Worm (Caenorhabditis elegans) whole organism, L4 larva: Measurements from ENCODE around the gene trx-1.
A peak's percentile ranks its signal among the peaks of the same experiment; 100 is the strongest.

Experiments
- F26F4.8 ChIP-seq: fragments of 200-800 bp; sonication (Bioruptor generic); conservative IDR thresholded peaks from 2 replicates; pipeline ENCODE4 v1.3.6; 2022; ENCODE audit warnings: missing genetic modification characterization, missing compliant biosample characterization
- F49E8.2 ChIP-seq: sonication (generic microtip); optimal IDR thresholded peaks from 2 replicates; lab custom pipeline; 2016; ENCODE audit warnings: missing compliant biosample characterization, mild to moderate bottlenecking, missing genetic modification characterization, borderline replicate concordance
- R02D3.7 ChIP-seq: fragments of 150-350 bp; sonication (generic microtip); optimal IDR thresholded peaks from 3 replicates; lab custom pipeline; 2014; ENCODE audit warnings: missing biosample characterization, missing genetic modification characterization
- T26A8.4 ChIP-seq: fragments of 200-800 bp; sonication (Bioruptor generic); IDR thresholded peaks from 2 replicates; pipeline ENCODE4 v1.3.6; 2022; ENCODE audit warnings: missing genetic modification characterization, missing compliant biosample characterization
- aha-1 ChIP-seq: fragments of 150-350 bp; peaks from one replicate; lab custom pipeline; 2014; ENCODE audit warnings: missing biosample characterization, missing genetic modification characterization
- aly-2 ChIP-seq: sonication (generic microtip); optimal IDR thresholded peaks from 2 replicates; lab custom pipeline; 2018; ENCODE audit warnings: missing biosample characterization, missing genetic modification characterization
- attf-4 ChIP-seq: sonication (generic microtip); optimal IDR thresholded peaks from 3 replicates; lab custom pipeline; 2017; ENCODE audit warnings: missing biosample characterization, missing genetic modification characterization
- ceh-44 ChIP-seq: fragments of 200-800 bp; sonication (Bioruptor generic); IDR thresholded peaks from 2 replicates; pipeline ENCODE4 v1.3.6; 2022; ENCODE audit warnings: missing genetic modification reagents, missing genetic modification characterization, missing compliant biosample characterization
- ceh-62 ChIP-seq: sonication (generic microtip); optimal IDR thresholded peaks from 2 replicates; lab custom pipeline; 2017; ENCODE audit warnings: missing biosample characterization, missing genetic modification characterization
- ctbp-1 ChIP-seq: fragments of 200-800 bp; sonication (Bioruptor generic); IDR thresholded peaks from 2 replicates; pipeline ENCODE4 v1.3.6; 2022; ENCODE audit warnings: missing genetic modification reagents, missing genetic modification characterization, missing compliant biosample characterization
- daf-12 ChIP-seq: fragments of 150-350 bp; optimal IDR thresholded peaks from 2 replicates; lab custom pipeline; 2014; ENCODE audit warnings: missing biosample characterization, missing genetic modification reagents, missing genetic modification characterization
- dmd-6 ChIP-seq: fragments of 200-800 bp; sonication (Bioruptor generic); IDR thresholded peaks from 2 replicates; pipeline ENCODE4 v1.3.6; 2022; ENCODE audit warnings: missing genetic modification reagents, missing genetic modification characterization, missing compliant biosample characterization
- dmd-9 ChIP-seq: fragments of 200-800 bp; sonication (Bioruptor generic); IDR thresholded peaks from 2 replicates; pipeline ENCODE4 v1.3.6; 2022; ENCODE audit warnings: missing genetic modification reagents, missing genetic modification characterization, missing compliant biosample characterization
- dpl-1 ChIP-seq: fragments of 150-350 bp; optimal IDR thresholded peaks from 2 replicates; lab custom pipeline; 2014; ENCODE audit warnings: missing biosample characterization, missing genetic modification reagents, missing genetic modification characterization
- egl-27 ChIP-seq: sonication (generic microtip); optimal IDR thresholded peaks from 3 replicates; lab custom pipeline; 2017; ENCODE audit warnings: missing biosample characterization, missing genetic modification reagents, missing genetic modification characterization
- fos-1 ChIP-seq: fragments of 150-350 bp; optimal IDR thresholded peaks from 2 replicates; lab custom pipeline; 2014; ENCODE audit warnings: missing biosample characterization, missing genetic modification characterization
- hif-1 ChIP-seq, 2 experiments: sonication (generic microtip); optimal IDR thresholded peaks; 2 replicates each; lab custom pipeline; 2016 to 2017; ENCODE audit warnings: missing compliant biosample characterization in 2 of 2, missing genetic modification characterization in 2 of 2, missing genetic modification reagents in 2 of 2, missing genotype in 2 of 2, mild to moderate bottlenecking in 1 of 2
- hlh-11 ChIP-seq: fragments of 200-800 bp; sonication (Bioruptor generic); optimal IDR thresholded peaks from 2 replicates; lab custom pipeline; 2018; ENCODE audit warnings: mild to moderate bottlenecking, missing genetic modification characterization, missing compliant biosample characterization
- hmg-1.1 ChIP-seq: fragments of 200-800 bp; sonication (Bioruptor generic); IDR thresholded peaks from 2 replicates; pipeline ENCODE4 v1.3.6; 2022; ENCODE audit warnings: missing genetic modification reagents, missing genetic modification characterization, missing compliant biosample characterization
- lim-7 ChIP-seq: fragments of 200-800 bp; sonication (Bioruptor generic); IDR thresholded peaks from 2 replicates; pipeline ENCODE4 v1.3.6; 2022; ENCODE audit warnings: missing genetic modification characterization, missing compliant biosample characterization
- lin-15B ChIP-seq: fragments of 150-350 bp; sonication (generic microtip); optimal IDR thresholded peaks from 3 replicates; lab custom pipeline; 2014; ENCODE audit warnings: missing biosample characterization, missing genetic modification characterization
- lin-38 ChIP-seq: fragments of 200-800 bp; sonication (Bioruptor generic); IDR thresholded peaks from 2 replicates; pipeline ENCODE4 v1.3.6; 2022; ENCODE audit warnings: missing genetic modification reagents, missing genetic modification characterization, missing compliant biosample characterization
- lsy-2 ChIP-seq, 2 experiments: fragments of 150-350 bp in 1 of 2; sonication (generic microtip) in 1 of 2; optimal IDR thresholded peaks; 2 replicates each; lab custom pipeline; 2014 to 2017; ENCODE audit warnings: missing biosample characterization in 2 of 2, missing genetic modification characterization in 2 of 2
- mep-1 ChIP-seq: fragments of 150-350 bp; sonication (generic microtip); optimal IDR thresholded peaks from 3 replicates; lab custom pipeline; 2014; ENCODE audit warnings: missing biosample characterization, missing genetic modification characterization
- mes-2 ChIP-seq: sonication (generic microtip); optimal IDR thresholded peaks from 2 replicates; lab custom pipeline; 2016; ENCODE audit warnings: missing genotype, mild to moderate bottlenecking, missing genetic modification characterization, missing compliant biosample characterization; ENCODE audit not compliant: poor library complexity, severe bottlenecking
- mxl-3 ChIP-seq: fragments of 200-800 bp; sonication (Bioruptor generic); optimal IDR thresholded peaks from 2 replicates; lab custom pipeline; 2018; ENCODE audit warnings: mild to moderate bottlenecking, missing genetic modification characterization, missing compliant biosample characterization
- nhr-11 ChIP-seq: fragments of 150-350 bp; optimal IDR thresholded peaks from 2 replicates; lab custom pipeline; 2014; ENCODE audit warnings: missing biosample characterization, missing genetic modification characterization
- nhr-237 ChIP-seq: sonication (generic microtip); optimal IDR thresholded peaks from 2 replicates; lab custom pipeline; 2017; ENCODE audit warnings: missing biosample characterization, missing genetic modification characterization
- nhr-28 ChIP-seq: fragments of 150-350 bp; optimal IDR thresholded peaks from 2 replicates; lab custom pipeline; 2014; ENCODE audit warnings: missing biosample characterization, missing genetic modification characterization
- nhr-41 ChIP-seq: fragments of 200-800 bp; sonication (Bioruptor generic); IDR thresholded peaks from 2 replicates; pipeline ENCODE4 v1.3.6; 2022; ENCODE audit warnings: missing genetic modification reagents, missing genetic modification characterization, missing compliant biosample characterization
- nhr-6 ChIP-seq: fragments of 150-350 bp; optimal IDR thresholded peaks from 2 replicates; lab custom pipeline; 2014; ENCODE audit warnings: missing biosample characterization, missing genetic modification characterization
- php-3 ChIP-seq: fragments of 200-800 bp; sonication (Bioruptor generic); IDR thresholded peaks from 2 replicates; pipeline ENCODE4 v1.3.6; 2022; ENCODE audit warnings: missing genetic modification reagents, missing genetic modification characterization, missing compliant biosample characterization
- pqm-1 ChIP-seq: sonication (generic microtip); optimal IDR thresholded peaks from 2 replicates; lab custom pipeline; 2017; ENCODE audit warnings: missing biosample characterization, missing genetic modification characterization
- rbr-2 ChIP-seq: sonication (generic microtip); optimal IDR thresholded peaks from 2 replicates; lab custom pipeline; 2016; ENCODE audit warnings: missing genotype, missing genetic modification characterization, missing compliant biosample characterization
- saeg-2 ChIP-seq: fragments of 200-800 bp; sonication (Bioruptor generic); IDR thresholded peaks from 2 replicates; pipeline ENCODE4 v1.3.6; 2022; ENCODE audit warnings: missing genetic modification reagents, missing genetic modification characterization, missing compliant biosample characterization
- set-16 ChIP-seq: fragments of 200-800 bp; sonication (Bioruptor generic); IDR thresholded peaks from 2 replicates; pipeline ENCODE4 v1.3.6; 2022; ENCODE audit warnings: missing genetic modification reagents, missing genetic modification characterization, missing compliant biosample characterization
- skn-1 ChIP-seq: fragments of 150-350 bp; optimal IDR thresholded peaks from 2 replicates; lab custom pipeline; 2014; ENCODE audit warnings: missing biosample characterization, missing genetic modification characterization
- spr-1 ChIP-seq: sonication (generic microtip); optimal IDR thresholded peaks from 2 replicates; lab custom pipeline; 2016; ENCODE audit warnings: mild to moderate bottlenecking, missing genetic modification characterization, missing compliant biosample characterization
- tag-97 ChIP-seq: fragments of 200-800 bp; sonication (Bioruptor generic); IDR thresholded peaks from 2 replicates; pipeline ENCODE4 v1.3.6; 2022; ENCODE audit warnings: missing genetic modification characterization, missing compliant biosample characterization
- tra-1 ChIP-seq: fragments of 200-800 bp; sonication (Bioruptor generic); IDR thresholded peaks from 2 replicates; pipeline ENCODE4 v1.3.6; 2022; ENCODE audit warnings: missing genetic modification reagents, missing genetic modification characterization, missing compliant biosample characterization
- unc-130 ChIP-seq: sonication (generic microtip); optimal IDR thresholded peaks from 2 replicates; lab custom pipeline; 2016; ENCODE audit warnings: missing genetic modification reagents, missing genetic modification characterization, missing compliant biosample characterization
- unc-62 ChIP-seq, 3 experiments: fragments of 150-350 bp in 1 of 3; sonication (generic microtip); optimal IDR thresholded peaks in 2 of 3; peaks in 1 of 3; 1 replicate in 1 of 3; 2 replicates in 2 of 3; lab custom pipeline; 2014 to 2017; ENCODE audit warnings: missing biosample characterization in 3 of 3, missing genetic modification characterization in 3 of 3, missing genetic modification reagents in 3 of 3, missing genotype in 1 of 3
- vab-7 ChIP-seq: fragments of 200-800 bp; sonication (Bioruptor generic); IDR thresholded peaks from 2 replicates; pipeline ENCODE4 v1.3.6; 2022; ENCODE audit warnings: missing genetic modification reagents, missing genetic modification characterization, missing compliant biosample characterization
- zag-1 ChIP-seq: fragments of 150-350 bp; optimal IDR thresholded peaks from 2 replicates; lab custom pipeline; 2014; ENCODE audit warnings: missing biosample characterization, missing genetic modification characterization

Gene trx-1

ce11 chrII:7709301-7709754 is 44.1 kb downstream of the trx-1 start, which contains the start of gene sre-1:
Gene sre-1 (plus strand): TSS chrII:7709704.
- TF ChIP-seq hmg-1.1 (no peak), rbr-2 (no peak), set-16 (no peak), nhr-237 (tag; lab: Kevin White, UChicago) (no peak), aly-2 (tag; lab: Kevin White, UChicago) (no peak), nhr-11 (tag; lab: Kevin White, UChicago) (no peak), pqm-1 (tag; lab: Kevin White, UChicago) (no peak), tag-97 (GFP tag; lab: Robert Waterston, UW) (no peak), lin-15B (tag; lab: Kevin White, UChicago) (no peak), R02D3.7 (tag; lab: Kevin White, UChicago) (no peak), ceh-62 (tag; lab: Kevin White, UChicago) (no peak), F26F4.8 (GFP tag; lab: Robert Waterston, UW) (no peak), attf-4 (tag; lab: Kevin White, UChicago) (no peak)

DNA sequence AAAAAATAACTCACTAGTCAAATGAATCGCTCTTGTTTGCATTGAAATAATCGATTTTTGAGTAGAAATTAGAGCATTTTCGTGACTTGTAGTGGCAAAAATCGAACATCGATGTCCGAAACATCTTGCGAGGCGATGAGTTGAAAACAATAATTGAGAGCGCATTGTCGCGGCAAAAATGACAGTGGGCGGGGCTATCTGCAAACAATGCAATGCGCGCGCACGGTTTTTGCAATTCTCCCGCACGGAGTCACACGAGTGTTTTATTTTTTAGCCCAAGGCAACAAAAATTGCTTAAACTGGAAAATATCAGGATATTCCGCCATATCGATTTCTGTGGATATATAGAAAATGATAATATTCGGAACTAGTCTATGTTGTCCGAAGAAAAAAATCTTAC is 44.9 kb downstream of the trx-1 start, which contains the start of gene B0495.9:
TSS of gene B0495.9 (minus strand) at position 171 of the 400 bp plus-strand sequence.
- TF ChIP-seq saeg-2 = no peak
- TF ChIP-seq R02D3.7 (tag; lab: Kevin White, UChicago) = no peak
- peak; percentile 47; the same call in 1 of the 2 replicates for TF ChIP-seq T26A8.4
- peak; percentile 21 for TF ChIP-seq nhr-6 (tag; lab: Kevin White, UChicago)
- TF ChIP-seq dpl-1 (GFP tag; lab: Kevin White, UChicago) = peak; percentile 43
- no peak for TF ChIP-seq ceh-44 (GFP tag; lab: Robert Waterston, UW)
- no peak for TF ChIP-seq aha-1 (tag; lab: Kevin White, UChicago)
- peak in 1 of 2 experiments; percentile 21 for TF ChIP-seq unc-62 (GFP tag; optimal IDR thresholded peaks at IDR 0.05 in 1 of 2; lab: Kevin White, UChicago)
- TF ChIP-seq unc-62 (tag; optimal IDR thresholded peaks at IDR 0.05; lab: Kevin White, UChicago) = no peak
- no peak for TF ChIP-seq skn-1 (tag; lab: Kevin White, UChicago)
- TF ChIP-seq lin-38 = peak; percentile 68
- peak; percentile 49 for TF ChIP-seq mep-1 (tag; lab: Kevin White, UChicago)
- TF ChIP-seq fos-1 (tag; lab: Kevin White, UChicago) = no peak
- peak; percentile 92 for TF ChIP-seq mes-2 (tag; lab: Kevin White, UChicago)
- TF ChIP-seq dmd-6 = peak; percentile 33; the same call in 1 of the 2 replicates
- peak; percentile 48 for TF ChIP-seq spr-1 (tag; lab: Kevin White, UChicago)
- TF ChIP-seq tra-1 (GFP tag; lab: Robert Waterston, UW) = 0 out of 2 replicates have a peak, but pooled peaks have one; percentile 19
- TF ChIP-seq lin-15B (tag; lab: Kevin White, UChicago) = no peak
- peak in 1 of 2 experiments; percentile 52 for TF ChIP-seq lsy-2 (tag; optimal IDR thresholded peaks at IDR 0.05; lab: Kevin White, UChicago)
- TF ChIP-seq hmg-1.1 = peak; percentile 61; the same call in 1 of the 2 replicates
- 0 out of 2 replicates have a peak, but pooled peaks have one; percentile 17 for TF ChIP-seq dmd-9 (GFP tag; lab: Robert Waterston, UW)
- TF ChIP-seq rbr-2 = peak; percentile 37
- peak; percentile 71 for TF ChIP-seq lim-7 (GFP tag; lab: Robert Waterston, UW)
- TF ChIP-seq nhr-41 (GFP tag; lab: Robert Waterston, UW) = 0 out of 2 replicates have a peak, but pooled peaks have one; percentile 7
- TF ChIP-seq nhr-28 = peak; percentile 28
- TF ChIP-seq F49E8.2 = no peak
- TF ChIP-seq zag-1 (tag; lab: Kevin White, UChicago) = no peak
- TF ChIP-seq php-3 (GFP tag; lab: Robert Waterston, UW) = 0 out of 2 replicates have a peak, but pooled peaks have one; percentile 15
- no peak for TF ChIP-seq daf-12 (tag; lab: Kevin White, UChicago)
- TF ChIP-seq egl-27 (tag; lab: Kevin White, UChicago) = no peak
- TF ChIP-seq mxl-3 (GFP tag; lab: Kevin White, UChicago) = peak; percentile 41
- peak in 1 of 2 experiments; percentile 49 for TF ChIP-seq hif-1 (tag; optimal IDR thresholded peaks at IDR 0.05; lab: Kevin White, UChicago)
- peak; percentile 51; the same call in 1 of the 2 replicates for TF ChIP-seq ctbp-1 (GFP tag; lab: Robert Waterston, UW)
- peak; percentile 65 for TF ChIP-seq unc-130
- peak; percentile 62; the same call in 1 of the 2 replicates for TF ChIP-seq vab-7
- peak; percentile 43 for TF ChIP-seq hlh-11
- TF ChIP-seq, all 104 proteins: peak for 24
